Fruit fly (Drosophila melanogaster): ENCODE results near the gene CG4829.

The CG4829 gene

dm6 chrX:16833097-16833496 is 21.6 kb downstream of the CG4829 start (continued):
- peak; percentile 63 for TF ChIP-seq CG1647 (GFP tag; optimal IDR thresholded peaks at IDR 0.05)
- peak; percentile 44; the same call in 3 of the 4 replicates for TF ChIP-seq Gug (GFP tag; IDR thresholded peaks at IDR 0.05)
- peak; percentile 53 for TF ChIP-seq CG14965 (GFP tag; optimal IDR thresholded peaks at IDR 0.05; ENCODE audit: borderline replicate concordance)
- TF ChIP-seq CG42726 (GFP tag; IDR thresholded peaks at IDR 0.05; ENCODE audit: partially characterized antibody) = no peak
- TF ChIP-seq CG16813 (GFP tag; IDR thresholded peaks at IDR 0.05; ENCODE audit: partially characterized antibody) = no peak
- peak; percentile 50 for TF ChIP-seq CG1233 (GFP tag; optimal IDR thresholded peaks at IDR 0.05)
- TF ChIP-seq gt (GFP tag; IDR thresholded peaks at IDR 0.05) = peak; percentile 34; the same call in 1 of the 2 replicates
- TF ChIP-seq eyg (GFP tag; optimal IDR thresholded peaks at IDR 0.05) = peak; percentile 39
- peak; percentile 64 for TF ChIP-seq CG30431 (GFP tag; optimal IDR thresholded peaks at IDR 0.05)
- peak; percentile 9 for TF ChIP-seq caup (GFP tag; optimal IDR thresholded peaks at IDR 0.05; ENCODE audit: severe bottlenecking)
- TF ChIP-seq ase (GFP tag; IDR thresholded peaks at IDR 0.05) = peak; percentile 51; the same call in 1 of the 3 replicates
- peak; percentile 27 for TF ChIP-seq Bdp1 (GFP tag; optimal IDR thresholded peaks at IDR 0.05)
- no peak for TF ChIP-seq pan (optimal IDR thresholded peaks at IDR 0.05)
- TF ChIP-seq pan (GFP tag; optimal IDR thresholded peaks at IDR 0.05 in 1 of 2, IDR thresholded peaks at IDR 0.05 in 1 of 2) = peak in 1 of 2 experiments; percentile 70
- TF ChIP-seq odd (GFP tag; optimal IDR thresholded peaks at IDR 0.05) = peak; percentile 69
- peak; percentile 79 for TF ChIP-seq Hr3 (GFP tag; optimal IDR thresholded peaks at IDR 0.05)
- no peak for TF ChIP-seq bigmax (GFP tag; optimal IDR thresholded peaks at IDR 0.05)
- 0 out of 3 replicates have a peak, but pooled peaks have one; percentile 15 for TF ChIP-seq CG11093 (GFP tag; IDR thresholded peaks at IDR 0.05)
- no peak for TF ChIP-seq gsb (GFP tag; IDR thresholded peaks at IDR 0.05)
- peak; percentile 73 for TF ChIP-seq ind (GFP tag; optimal IDR thresholded peaks at IDR 0.05)
- peak; percentile 43 for TF ChIP-seq fd3F (GFP tag; optimal IDR thresholded peaks at IDR 0.05)
- TF ChIP-seq CG14860 (GFP tag; IDR thresholded peaks at IDR 0.05; ENCODE audit: partially characterized antibody) = no peak
- peak; percentile 34 for TF ChIP-seq CG10147 (GFP tag; optimal IDR thresholded peaks at IDR 0.05)
- peak; percentile 66 for TF ChIP-seq sisA (GFP tag; IDR thresholded peaks at IDR 0.05)
- peak; percentile 66 for TF ChIP-seq Oaz (GFP tag; IDR thresholded peaks at IDR 0.05)
- peak; percentile 60 for TF ChIP-seq repo (GFP tag; optimal IDR thresholded peaks at IDR 0.05)
- TF ChIP-seq CG14667 (GFP tag; IDR thresholded peaks at IDR 0.05) = peak; percentile 70; the same call in 1 of the 2 replicates
- TF ChIP-seq Nf-YA (GFP tag; IDR thresholded peaks at IDR 0.05) = peak; percentile 50; the same call in 1 of the 2 replicates
- peak; percentile 64 for TF ChIP-seq nom (GFP tag; optimal IDR thresholded peaks at IDR 0.05)
- peak; percentile 65 for TF ChIP-seq CG10267 (tag; optimal IDR thresholded peaks at IDR 0.05)
- peak; percentile 48 for TF ChIP-seq CG9609 (GFP tag; optimal IDR thresholded peaks at IDR 0.05)
- TF ChIP-seq jing (GFP tag; optimal IDR thresholded peaks at IDR 0.05) = peak; percentile 75
- peak; percentile 81 for TF ChIP-seq CG8388 (GFP tag; optimal IDR thresholded peaks at IDR 0.05)
- TF ChIP-seq br (optimal IDR thresholded peaks at IDR 0.05) = no peak
- TF ChIP-seq Side (GFP tag; optimal IDR thresholded peaks at IDR 0.05) = peak; percentile 50
- TF ChIP-seq toy (GFP tag; IDR thresholded peaks at IDR 0.05) = no peak
- no peak for TF ChIP-seq Sin3A (optimal IDR thresholded peaks at IDR 0.05)
- TF ChIP-seq Mad (GFP tag; optimal IDR thresholded peaks at IDR 0.05) = peak; percentile 49
- no peak for TF ChIP-seq tna (GFP tag; IDR thresholded peaks at IDR 0.05; ENCODE audit: partially characterized antibody)
- peak; percentile 57 for TF ChIP-seq nau (GFP tag; optimal IDR thresholded peaks at IDR 0.05)
- peak; percentile 19 for TF ChIP-seq CG4328 (GFP tag; optimal IDR thresholded peaks at IDR 0.05)
- peak; percentile 74 for TF ChIP-seq trem (tag; optimal IDR thresholded peaks at IDR 0.05)
- TF ChIP-seq tup (GFP tag; optimal IDR thresholded peaks at IDR 0.05) = peak; percentile 30
- peak; percentile 40 for TF ChIP-seq wek (GFP tag; optimal IDR thresholded peaks at IDR 0.05)
- peak; percentile 63 for TF ChIP-seq pb (GFP tag; optimal IDR thresholded peaks at IDR 0.05)
- peak; percentile 65 for TF ChIP-seq CG10654 (GFP tag; optimal IDR thresholded peaks at IDR 0.05)
- peak; percentile 76 to 89 for TF ChIP-seq bsh (GFP tag; optimal IDR thresholded peaks at IDR 0.05)
- TF ChIP-seq CG4730 (GFP tag; IDR thresholded peaks at IDR 0.05) = peak; percentile 58
- peak; percentile 66 for TF ChIP-seq org-1 (GFP tag; optimal IDR thresholded peaks at IDR 0.05)
- TF ChIP-seq CG12155 (GFP tag; optimal IDR thresholded peaks at IDR 0.05) = peak; percentile 43
- no peak for TF ChIP-seq unc-4 (GFP tag; IDR thresholded peaks at IDR 0.05; ENCODE audit: partially characterized antibody)

All from whole organism, embryonic.